Worm (Caenorhabditis elegans) whole organism, early embryonic: ENCODE results near the gene mmcm-1.

ENCODE experiments used
- ama-1 ChIP-seq: fragments of 150-350 bp; optimal IDR thresholded peaks from 2 replicates; lab custom pipeline; 2014
- flt-1 ChIP-seq: fragments of 200-800 bp; sonication (Bioruptor generic); IDR thresholded peaks from 2 replicates; pipeline ENCODE4 v1.3.6; 2022; ENCODE audit warnings: missing genetic modification characterization, missing compliant biosample characterization
- hmbx-1 ChIP-seq: sonication (generic microtip); optimal IDR thresholded peaks from 2 replicates; lab custom pipeline; 2016; ENCODE audit warnings: mild to moderate bottlenecking, missing genetic modification characterization, missing compliant biosample characterization
- pes-1 ChIP-seq: fragments of 200-800 bp; sonication (Bioruptor generic); IDR thresholded peaks from 2 replicates; pipeline ENCODE4 v1.3.6; 2022; ENCODE audit warnings: missing genetic modification reagents, missing genetic modification characterization, missing compliant biosample characterization

- no peak for TF ChIP-seq ama-1 (lab: Kevin White, UChicago)
- TF ChIP-seq flt-1 (GFP tag; lab: Robert Waterston, UW), result no peak
- no peak for TF ChIP-seq hmbx-1 (tag; lab: Kevin White, UChicago)
- TF ChIP-seq pes-1, result no peak
Measured at ce11 chrIII:3874895-3875294, 32.6 kb downstream of the mmcm-1 start.
